Fruit fly (Drosophila melanogaster): ENCODE results near the gene CG43799.

DNA sequence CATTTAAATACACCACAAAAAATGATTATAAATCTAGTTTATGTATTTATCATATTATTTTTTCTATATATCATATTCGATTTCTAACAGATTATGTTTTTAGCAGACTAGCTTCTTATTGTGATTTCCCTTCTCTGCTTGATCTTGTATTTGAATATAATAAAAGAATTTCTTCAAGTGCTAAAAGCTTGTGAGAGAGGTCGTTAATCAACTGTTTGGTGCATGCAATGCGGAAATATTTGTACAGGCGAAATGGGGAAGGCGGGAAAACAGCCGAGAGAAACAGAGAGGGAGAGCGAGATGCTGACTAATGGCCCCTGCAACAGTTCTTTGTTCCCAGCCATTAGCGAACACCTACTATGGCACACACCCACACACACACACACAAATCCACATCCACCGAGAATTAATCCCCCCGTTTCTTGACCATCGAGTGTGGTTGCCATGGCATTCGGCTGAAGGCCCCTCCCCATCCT lies 27.9 kb upstream of the CG43799 start:
- TF ChIP-seq insv (optimal IDR thresholded peaks at IDR 0.05) (no peak), psq (optimal IDR thresholded peaks at IDR 0.05) (no peak), h (optimal IDR thresholded peaks at IDR 0.05) (no peak), Sin3A (optimal IDR thresholded peaks at IDR 0.05) (no peak), Myc (optimal IDR thresholded peaks at IDR 0.05) (no peak), ttk (optimal IDR thresholded peaks at IDR 0.05) (no peak)

Measured in Kc167 (cell line).